Fruit fly (Drosophila melanogaster) whole organism, embryonic: ENCODE data around the gene CG13250.
A peak's percentile ranks its signal among the peaks of the same experiment; 100 is the strongest.

Experiments used
- B-H2 ChIP-seq: fragments of 200-800 bp; sonication (Bioruptor generic); optimal IDR thresholded peaks from 2 replicates; lab custom pipeline; 2018; ENCODE audit warnings: missing biosample characterization, mild to moderate bottlenecking, missing genetic modification characterization
- CG10431 ChIP-seq: fragments of 200-800 bp; sonication (Bioruptor generic); optimal IDR thresholded peaks from 3 replicates; lab custom pipeline; 2018; ENCODE audit warnings: missing biosample characterization, mild to moderate bottlenecking, missing genetic modification characterization
- CG10654 ChIP-seq: fragments of 200-800 bp; sonication (Bioruptor generic); optimal IDR thresholded peaks from 2 replicates; lab custom pipeline; 2016; ENCODE audit warnings: missing biosample characterization, missing genetic modification characterization
- CG10959 ChIP-seq: fragments of 200-800 bp; sonication (Bioruptor generic); IDR thresholded peaks from 2 replicates; pipeline ENCODE4 v1.3.6; 2022; ENCODE audit warnings: missing biosample characterization, missing genetic modification characterization
- CG11504 ChIP-seq: fragments of 200-800 bp; sonication (Bioruptor generic); optimal IDR thresholded peaks from 3 replicates; lab custom pipeline; 2019; ENCODE audit warnings: missing biosample characterization, mild to moderate bottlenecking, missing genetic modification characterization, moderate library complexity
- CG11723 ChIP-seq: fragments of 200-800 bp; sonication (Bioruptor generic); optimal IDR thresholded peaks from 2 replicates; lab custom pipeline; 2017; ENCODE audit warnings: missing biosample characterization, mild to moderate bottlenecking, missing genetic modification characterization
- CG13894 ChIP-seq: fragments of 200-800 bp; sonication (Bioruptor generic); optimal IDR thresholded peaks from 3 replicates; lab custom pipeline; 2018; ENCODE audit warnings: missing biosample characterization, mild to moderate bottlenecking, missing genetic modification characterization, moderate library complexity
- CG14667 ChIP-seq: fragments of 200-800 bp; sonication (Bioruptor generic); IDR thresholded peaks from 2 replicates; pipeline ENCODE4 v1.3.6; 2022; ENCODE audit warnings: missing biosample characterization, missing genetic modification characterization
- CG1603 ChIP-seq: fragments of 200-800 bp; sonication (Bioruptor generic); optimal IDR thresholded peaks from 2 replicates; lab custom pipeline; 2019; ENCODE audit warnings: missing biosample characterization, mild to moderate bottlenecking, missing genetic modification characterization, moderate library complexity
- CG18476 ChIP-seq: fragments of 200-800 bp; sonication (Bioruptor generic); optimal IDR thresholded peaks from 2 replicates; lab custom pipeline; 2016; ENCODE audit warnings: missing biosample characterization, mild to moderate bottlenecking, missing genetic modification characterization
- CG30020 ChIP-seq: fragments of 200-800 bp; optimal IDR thresholded peaks from 2 replicates; lab custom pipeline; 2019; ENCODE audit warnings: missing biosample characterization, mild to moderate bottlenecking, missing genetic modification characterization, moderate library complexity
- CG30431 ChIP-seq: fragments of 200-800 bp; sonication (Bioruptor generic); optimal IDR thresholded peaks from 2 replicates; lab custom pipeline; 2017; ENCODE audit warnings: missing biosample characterization, missing genetic modification characterization
- CG31224 ChIP-seq: fragments of 200-800 bp; sonication (Bioruptor generic); IDR thresholded peaks from 2 replicates; pipeline ENCODE4 v1.3.6; 2022; ENCODE audit warnings: missing biosample characterization, missing genetic modification characterization
- CG3163 ChIP-seq: fragments of 200-800 bp; sonication (Bioruptor generic); optimal IDR thresholded peaks from 3 replicates; lab custom pipeline; 2016; ENCODE audit warnings: missing biosample characterization, missing genetic modification characterization
- CG3407 ChIP-seq: fragments of 200-800 bp; sonication (Bioruptor generic); optimal IDR thresholded peaks from 2 replicates; lab custom pipeline; 2018; ENCODE audit warnings: missing biosample characterization, mild to moderate bottlenecking, missing genetic modification characterization
- CG4282 ChIP-seq: fragments of 200-800 bp; sonication (Bioruptor generic); optimal IDR thresholded peaks from 2 replicates; lab custom pipeline; 2016; ENCODE audit warnings: missing biosample characterization, missing genetic modification characterization
- CG6654 ChIP-seq: fragments of 200-800 bp; sonication (Bioruptor generic); optimal IDR thresholded peaks from 2 replicates; lab custom pipeline; 2017; ENCODE audit warnings: missing biosample characterization, mild to moderate bottlenecking, missing genetic modification characterization
- CG6689 ChIP-seq: fragments of 200-800 bp; sonication (Bioruptor generic); IDR thresholded peaks from 2 replicates; pipeline ENCODE4 v1.3.6; 2022; ENCODE audit warnings: missing biosample characterization, missing genetic modification characterization
- CG6854 ChIP-seq: fragments of 200-800 bp; sonication (Bioruptor generic); optimal IDR thresholded peaks from 3 replicates; lab custom pipeline; 2017; ENCODE audit warnings: missing biosample characterization, mild to moderate bottlenecking, missing genetic modification characterization
- CG9932 ChIP-seq: fragments of 200-800 bp; sonication (Bioruptor generic); IDR thresholded peaks from 2 replicates; pipeline ENCODE4 v1.3.6; 2022; ENCODE audit warnings: missing biosample characterization, missing genetic modification characterization
- Dbx ChIP-seq: fragments of 200-800 bp; sonication (Bioruptor generic); IDR thresholded peaks from 3 replicates; pipeline ENCODE4 v1.3.6; 2022; ENCODE audit warnings: missing biosample characterization, missing genetic modification characterization
- Dip2 ChIP-seq: fragments of 200-800 bp; sonication (Bioruptor generic); IDR thresholded peaks from 2 replicates; pipeline ENCODE4 v1.3.6; 2022; ENCODE audit warnings: missing biosample characterization, missing genetic modification characterization
- Doc3 ChIP-seq: fragments of 200-800 bp; sonication (Bioruptor generic); IDR thresholded peaks from 3 replicates; pipeline ENCODE4 v1.3.6; 2022; ENCODE audit warnings: missing biosample characterization, missing genetic modification characterization; ENCODE audit not compliant: partially characterized antibody
- E2f2 ChIP-seq: fragments of 200-800 bp; sonication (Bioruptor generic); IDR thresholded peaks from 2 replicates; pipeline ENCODE4 v1.3.6; 2022; ENCODE audit warnings: missing biosample characterization, missing genetic modification characterization
- HLH4C ChIP-seq: fragments of 200-800 bp; sonication (Bioruptor generic); IDR thresholded peaks from 3 replicates; pipeline ENCODE4 v1.3.6; 2022; ENCODE audit warnings: missing biosample characterization, missing genetic modification characterization; ENCODE audit not compliant: partially characterized antibody
- HLHmδ ChIP-seq: fragments of 200-800 bp; sonication (Bioruptor generic); optimal IDR thresholded peaks from 2 replicates; lab custom pipeline; 2018; ENCODE audit warnings: missing biosample characterization, mild to moderate bottlenecking, missing genetic modification characterization, moderate library complexity
- Lim3 ChIP-seq: fragments of 200-800 bp; sonication (Bioruptor generic); IDR thresholded peaks from 2 replicates; pipeline ENCODE4 v1.3.6; 2022; ENCODE audit warnings: missing biosample characterization, missing genetic modification characterization
- Rfx ChIP-seq: fragments of 200-800 bp; sonication (Bioruptor generic); IDR thresholded peaks from 2 replicates; pipeline ENCODE4 v1.3.6; 2022; ENCODE audit warnings: missing biosample characterization, missing genetic modification characterization
- Six4 ChIP-seq: fragments of 200-800 bp; sonication (Bioruptor generic); optimal IDR thresholded peaks from 2 replicates; lab custom pipeline; 2016; ENCODE audit warnings: missing biosample characterization, missing genetic modification characterization
- Sox100B ChIP-seq: fragments of 200-800 bp; sonication (Bioruptor generic); optimal IDR thresholded peaks from 3 replicates; lab custom pipeline; 2018; ENCODE audit warnings: missing biosample characterization, mild to moderate bottlenecking, missing genetic modification characterization
- Xbp1 ChIP-seq: fragments of 200-800 bp; sonication (Bioruptor generic); optimal IDR thresholded peaks from 3 replicates; lab custom pipeline; 2016; ENCODE audit warnings: missing biosample characterization, mild to moderate bottlenecking, missing genetic modification characterization
- ara ChIP-seq: fragments of 200-800 bp; sonication (Bioruptor generic); IDR thresholded peaks from 2 replicates; pipeline ENCODE4 v1.3.6; 2022; ENCODE audit warnings: missing biosample characterization, missing genetic modification characterization
- cato ChIP-seq: fragments of 200-800 bp; sonication (Bioruptor generic); optimal IDR thresholded peaks from 2 replicates; lab custom pipeline; 2016; ENCODE audit warnings: missing biosample characterization, missing genetic modification characterization, borderline replicate concordance
- croc ChIP-seq: fragments of 200-800 bp; sonication (Bioruptor generic); conservative IDR thresholded peaks from 3 replicates; pipeline ENCODE4 v1.3.6; 2022; ENCODE audit warnings: missing biosample characterization, missing genetic modification characterization
- fd102C ChIP-seq: fragments of 200-800 bp; sonication (Bioruptor generic); optimal IDR thresholded peaks from 2 replicates; lab custom pipeline; 2018; ENCODE audit warnings: missing biosample characterization, mild to moderate bottlenecking, missing genetic modification characterization, moderate library complexity
- fd96Cb ChIP-seq: fragments of 200-800 bp; sonication (Bioruptor generic); optimal IDR thresholded peaks from 2 replicates; lab custom pipeline; 2018; ENCODE audit warnings: missing biosample characterization, mild to moderate bottlenecking, missing genetic modification characterization, moderate library complexity
- grau ChIP-seq: fragments of 200-800 bp; optimal IDR thresholded peaks from 3 replicates; lab custom pipeline; 2019; ENCODE audit warnings: missing biosample characterization, mild to moderate bottlenecking, missing genetic modification characterization, moderate library complexity
- hb ChIP-seq: fragments of 200-800 bp; sonication (Bioruptor generic); IDR thresholded peaks from 3 replicates; pipeline ENCODE4 v1.3.6; 2022; ENCODE audit warnings: missing biosample characterization, missing genetic modification characterization; ENCODE audit not compliant: partially characterized antibody
- inv ChIP-seq: fragments of 200-800 bp; sonication (Bioruptor generic); IDR thresholded peaks from 2 replicates; pipeline ENCODE4 v1.3.6; 2022; ENCODE audit warnings: missing biosample characterization, missing genetic modification characterization; ENCODE audit not compliant: partially characterized antibody
- klu ChIP-seq: fragments of 200-800 bp; sonication (Bioruptor generic); IDR thresholded peaks from 2 replicates; pipeline ENCODE4 v1.3.6; 2022; ENCODE audit warnings: missing biosample characterization, missing genetic modification characterization
- odd ChIP-seq: fragments of 200-800 bp; sonication (Bioruptor generic); optimal IDR thresholded peaks from 2 replicates; lab custom pipeline; 2017; ENCODE audit warnings: missing biosample characterization, mild to moderate bottlenecking, missing genetic modification characterization
- ro ChIP-seq: fragments of 200-800 bp; sonication (Bioruptor generic); IDR thresholded peaks from 2 replicates; pipeline ENCODE4 v1.3.6; 2022; ENCODE audit warnings: missing biosample characterization, missing genetic modification characterization
- sens ChIP-seq: fragments of 200-800 bp; sonication (Bioruptor generic); peaks from one replicate; lab custom pipeline; 2016; ENCODE audit warnings: missing biosample characterization, missing genetic modification characterization
- sqz ChIP-seq: fragments of 200-800 bp; sonication (Bioruptor generic); optimal IDR thresholded peaks from 3 replicates; lab custom pipeline; 2018; ENCODE audit warnings: missing biosample characterization, mild to moderate bottlenecking, missing genetic modification characterization
- ssp ChIP-seq: fragments of 200-800 bp; sonication (Bioruptor generic); IDR thresholded peaks from 2 replicates; pipeline ENCODE4 v1.3.6; 2022; ENCODE audit warnings: missing biosample characterization, missing genetic modification characterization
- tup ChIP-seq: fragments of 200-800 bp; sonication (Bioruptor generic); optimal IDR thresholded peaks from 2 replicates; lab custom pipeline; 2016; ENCODE audit warnings: missing biosample characterization, mild to moderate bottlenecking, missing genetic modification characterization, moderate library complexity
- twi ChIP-seq: fragments of 200-800 bp; optimal IDR thresholded peaks from 2 replicates; lab custom pipeline; 2019; ENCODE audit warnings: missing biosample characterization, mild to moderate bottlenecking, missing genetic modification characterization, moderate library complexity
- unpg ChIP-seq: fragments of 200-800 bp; sonication (Bioruptor generic); optimal IDR thresholded peaks from 3 replicates; lab custom pipeline; 2018; ENCODE audit warnings: missing biosample characterization, mild to moderate bottlenecking, missing genetic modification characterization, moderate library complexity

Gene CG13250

DNA sequence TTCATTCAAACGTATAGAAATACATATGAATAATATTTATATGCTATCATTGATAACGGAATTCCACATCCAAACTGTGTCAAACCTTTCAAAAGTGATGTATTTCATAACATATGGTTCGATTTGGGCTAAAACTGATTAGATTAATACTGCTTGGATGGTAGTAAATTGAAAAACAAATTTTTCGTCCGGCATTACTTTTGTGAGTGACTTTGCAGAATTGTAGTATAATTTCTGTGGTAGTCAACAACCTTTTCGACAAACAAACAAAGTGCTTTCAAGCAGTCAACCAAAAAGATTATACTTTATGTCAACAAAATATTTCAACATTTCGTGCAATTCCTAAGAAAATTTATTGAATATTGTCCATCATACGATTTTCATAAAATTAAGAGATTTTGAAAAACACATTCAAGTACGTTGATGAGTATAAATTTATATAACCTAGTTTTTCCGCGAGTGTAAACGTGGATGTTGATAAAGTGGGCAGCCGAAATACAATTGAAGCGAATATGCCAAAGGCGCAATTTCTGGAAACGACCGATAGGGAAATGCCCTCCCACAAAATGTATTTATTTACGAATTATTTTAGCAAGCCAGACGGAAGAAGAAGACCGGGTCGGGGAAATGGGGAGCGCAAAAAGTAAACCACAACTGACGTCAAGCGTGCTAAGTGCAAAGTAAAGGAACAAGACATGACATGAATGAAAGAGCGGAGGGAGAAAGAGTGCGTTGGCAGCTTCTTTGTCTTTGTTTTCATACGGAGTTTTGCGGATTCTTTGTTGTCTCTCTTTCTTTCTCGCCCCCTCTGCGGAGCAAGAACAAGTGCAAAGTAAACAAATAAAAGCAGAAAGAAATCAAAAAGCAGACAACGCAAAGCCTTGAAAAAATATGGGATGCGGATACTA, 15.4 kb upstream of the CG13250 start (continued):
- TF ChIP-seq CG9932 (GFP tag; lab: Robert Waterston, UW) (peak; percentile 52), Xbp1 (peak; percentile 25), odd (GFP tag; lab: Kevin White, UChicago) (peak; percentile 2), ssp (GFP tag; lab: Robert Waterston, UW) (no peak), CG11723 (no peak), Doc3 (GFP tag; lab: Robert Waterston, UW) (no peak), CG6689 (GFP tag; lab: Robert Waterston, UW) (peak; percentile 54), grau (peak; percentile 49), CG1603 (tag; lab: Kevin White, UChicago) (no peak), CG10654 (GFP tag; lab: Kevin White, UChicago) (peak; percentile 7), hb (GFP tag; lab: Robert Waterston, UW) (no peak), sqz (GFP tag; lab: Kevin White, UChicago) (no peak), CG18476 (no peak), Dip2 (GFP tag; lab: Robert Waterston, UW) (no peak), B-H2 (no peak), CG10431 (GFP tag; lab: Kevin White, UChicago) (no peak), croc (no peak), Dbx (GFP tag; lab: Robert Waterston, UW) (peak; percentile 15; the same call in 1 of the 3 replicates), CG10959 (GFP tag; lab: Robert Waterston, UW) (no peak), CG6854 (no peak), Lim3 (GFP tag; lab: Robert Waterston, UW) (no peak), inv (GFP tag; lab: Robert Waterston, UW) (no peak), Six4 (peak; percentile 25), sens (peak; percentile 45), klu (GFP tag; lab: Robert Waterston, UW) (no peak), cato (GFP tag; lab: Kevin White, UChicago) (no peak), fd102C (GFP tag; lab: Kevin White, UChicago) (no peak), CG13894 (tag; lab: Kevin White, UChicago) (no peak), fd96Cb (tag; lab: Kevin White, UChicago) (no peak), CG6654 (no peak), HLH4C (GFP tag; lab: Robert Waterston, UW) (no peak), CG4282 (GFP tag; lab: Kevin White, UChicago) (no peak), CG3407 (no peak), CG30431 (GFP tag; lab: Kevin White, UChicago) (no peak), Sox100B (GFP tag; lab: Kevin White, UChicago) (peak; percentile 10), HLHmδ (GFP tag; lab: Kevin White, UChicago) (no peak), CG11504 (peak; percentile 52), ara (GFP tag; lab: Robert Waterston, UW) (0 out of 2 replicates have a peak, but pooled peaks have one; percentile 22), CG30020 (tag; lab: Kevin White, UChicago) (no peak), Rfx (GFP tag; lab: Robert Waterston, UW) (peak; percentile 54), CG3163 (GFP tag; lab: Kevin White, UChicago) (peak; percentile 75), CG31224 (GFP tag; lab: Robert Waterston, UW) (no peak), tup (GFP tag; lab: Kevin White, UChicago) (no peak), ro (GFP tag; lab: Robert Waterston, UW) (no peak), CG14667 (GFP tag; lab: Robert Waterston, UW) (no peak), E2f2 (0 out of 2 replicates have a peak, but pooled peaks have one; percentile 33), unpg (GFP tag; lab: Kevin White, UChicago) (peak; percentile 55), twi (no peak)
